Worm (Caenorhabditis elegans) whole organism, mixed stage, embryonic: ENCODE results near the gene cyd-1.

Experiments
- M03D4.4 ChIP-seq: sonication (generic microtip); optimal IDR thresholded peaks from 2 replicates; lab custom pipeline; 2017; ENCODE audit warnings: mild to moderate bottlenecking, missing genetic modification characterization, missing compliant biosample characterization
- bed-3 ChIP-seq: fragments of 200-800 bp; sonication (Bioruptor generic); optimal IDR thresholded peaks from 3 replicates; lab custom pipeline; 2018; ENCODE audit warnings: mild to moderate bottlenecking, missing genetic modification characterization, moderate library complexity, missing compliant biosample characterization
- ceh-39 ChIP-seq: fragments of 150-350 bp; optimal IDR thresholded peaks from 2 replicates; lab custom pipeline; 2014; ENCODE audit warnings: missing biosample characterization, missing genetic modification characterization
- ceh-43 ChIP-seq: fragments of 200-800 bp; sonication (Bioruptor generic); optimal IDR thresholded peaks from 2 replicates; lab custom pipeline; 2018; ENCODE audit warnings: mild to moderate bottlenecking, missing genetic modification characterization, moderate library complexity, missing compliant biosample characterization
- ceh-83 ChIP-seq: fragments of 200-800 bp; sonication (Bioruptor generic); optimal IDR thresholded peaks from 2 replicates; lab custom pipeline; 2018; ENCODE audit warnings: mild to moderate bottlenecking, missing genetic modification characterization, missing compliant biosample characterization
- ces-1 ChIP-seq: fragments of 150-350 bp; optimal IDR thresholded peaks from 2 replicates; lab custom pipeline; 2014; ENCODE audit warnings: missing biosample characterization, missing genetic modification reagents, missing genetic modification characterization
- cnd-1 ChIP-seq: fragments of 200-800 bp; sonication (Bioruptor generic); optimal IDR thresholded peaks from 2 replicates; lab custom pipeline; 2018; ENCODE audit warnings: mild to moderate bottlenecking, missing genetic modification characterization, missing compliant biosample characterization
- drap-1 ChIP-seq: fragments of 200-800 bp; sonication (Bioruptor generic); optimal IDR thresholded peaks from 3 replicates; lab custom pipeline; 2018; ENCODE audit warnings: mild to moderate bottlenecking, missing genetic modification characterization, missing compliant biosample characterization
- elt-1 ChIP-seq: sonication (generic microtip); optimal IDR thresholded peaks from 2 replicates; lab custom pipeline; 2017; ENCODE audit warnings: missing genetic modification characterization, mild to moderate bottlenecking, missing compliant biosample characterization, antibody characterized with exemption, moderate library complexity, borderline replicate concordance; ENCODE audit not compliant: insufficient read depth
- elt-3 ChIP-seq: fragments of 150-350 bp; optimal IDR thresholded peaks from 2 replicates; lab custom pipeline; 2014; ENCODE audit warnings: missing biosample characterization, missing genetic modification characterization
- flh-1 ChIP-seq: fragments of 200-800 bp; sonication (Bioruptor generic); optimal IDR thresholded peaks from 2 replicates; lab custom pipeline; 2018; ENCODE audit warnings: mild to moderate bottlenecking, missing genetic modification characterization, moderate library complexity, missing compliant biosample characterization
- hlh-1 ChIP-seq: fragments of 150-350 bp; optimal IDR thresholded peaks from 2 replicates; lab custom pipeline; 2014; ENCODE audit warnings: missing biosample characterization, missing genetic modification reagents, missing genetic modification characterization
- lin-13 ChIP-seq: fragments of 150-350 bp; optimal IDR thresholded peaks from 2 replicates; lab custom pipeline; 2014; ENCODE audit warnings: missing biosample characterization, missing genetic modification characterization
- lin-32 ChIP-seq: fragments of 200-800 bp; sonication (Bioruptor generic); optimal IDR thresholded peaks from 2 replicates; lab custom pipeline; 2018; ENCODE audit warnings: mild to moderate bottlenecking, missing genetic modification characterization, missing compliant biosample characterization
- mep-1 ChIP-seq: fragments of 150-350 bp; optimal IDR thresholded peaks from 2 replicates; lab custom pipeline; 2017; ENCODE audit warnings: missing biosample characterization, missing genetic modification reagents, missing genetic modification characterization, inconsistent platforms
- mls-2 ChIP-seq: sonication (generic microtip); optimal IDR thresholded peaks from 2 replicates; lab custom pipeline; 2016; ENCODE audit warnings: mild to moderate bottlenecking, missing genetic modification characterization, moderate library complexity, missing compliant biosample characterization
- nhr-2 ChIP-seq: fragments of 150-350 bp; optimal IDR thresholded peaks from 2 replicates; lab custom pipeline; 2014; ENCODE audit warnings: missing biosample characterization, missing genetic modification characterization
- nhr-237 ChIP-seq: fragments of 150-350 bp; optimal IDR thresholded peaks from 2 replicates; lab custom pipeline; 2014; ENCODE audit warnings: missing biosample characterization, missing genetic modification characterization
- nhr-28 ChIP-seq: fragments of 150-350 bp; optimal IDR thresholded peaks from 2 replicates; lab custom pipeline; 2014; ENCODE audit warnings: missing biosample characterization, missing genetic modification characterization
- pha-4 ChIP-seq: fragments of 150-350 bp; optimal IDR thresholded peaks from 2 replicates; lab custom pipeline; 2018; ENCODE audit warnings: missing biosample characterization, missing genetic modification reagents, missing genetic modification characterization
- sem-2 ChIP-seq: fragments of 200-800 bp; sonication (Bioruptor generic); optimal IDR thresholded peaks from 2 replicates; lab custom pipeline; 2018; ENCODE audit warnings: mild to moderate bottlenecking, missing genetic modification characterization, missing compliant biosample characterization
- sptf-1 ChIP-seq: sonication (generic microtip); optimal IDR thresholded peaks from 2 replicates; lab custom pipeline; 2017; ENCODE audit warnings: mild to moderate bottlenecking, missing genetic modification characterization, moderate library complexity, missing compliant biosample characterization
- tbx-8 ChIP-seq: fragments of 200-800 bp; sonication (Bioruptor generic); optimal IDR thresholded peaks from 2 replicates; lab custom pipeline; 2018; ENCODE audit warnings: mild to moderate bottlenecking, missing genetic modification characterization, moderate library complexity, missing compliant biosample characterization
- unc-39 ChIP-seq: fragments of 150-350 bp; optimal IDR thresholded peaks from 2 replicates; lab custom pipeline; 2014; ENCODE audit warnings: missing biosample characterization, missing genetic modification characterization
- unc-62 ChIP-seq: fragments of 150-350 bp; optimal IDR thresholded peaks from 2 replicates; lab custom pipeline; 2014; ENCODE audit warnings: missing biosample characterization, missing genetic modification reagents, missing genetic modification characterization
- zip-8 ChIP-seq: fragments of 150-350 bp; optimal IDR thresholded peaks from 2 replicates; lab custom pipeline; 2014; ENCODE audit warnings: missing biosample characterization, missing genetic modification characterization
- ztf-11 ChIP-seq: fragments of 150-350 bp; optimal IDR thresholded peaks from 2 replicates; lab custom pipeline; 2014; ENCODE audit warnings: missing biosample characterization, missing genetic modification characterization

Gene cyd-1

ce11 chrII:12984709-12985108, 4.3 kb downstream of the cyd-1 start:
- no peak for TF ChIP-seq tbx-8 (GFP tag; lab: Kevin White, UChicago)
- TF ChIP-seq cnd-1 (tag; lab: Kevin White, UChicago): peak; percentile 47
- TF ChIP-seq lin-32 (GFP tag; lab: Kevin White, UChicago): peak; percentile 90
- TF ChIP-seq zip-8 (tag; lab: Kevin White, UChicago): peak; percentile 15
- TF ChIP-seq nhr-2 (tag; lab: Kevin White, UChicago): peak; percentile 58
- TF ChIP-seq, all 35 proteins: peak for 4

ce11 chrII:12985813-12986212, 5.4 kb downstream of the cyd-1 start:
- TF ChIP-seq nhr-2 (tag; lab: Kevin White, UChicago) (peak; percentile 98), elt-1 (peak; percentile 13), cnd-1 (tag; lab: Kevin White, UChicago) (peak; percentile 40), hlh-1 (peak; percentile 60), ceh-39 (tag; lab: Kevin White, UChicago) (peak; percentile 27), flh-1 (GFP tag; lab: Kevin White, UChicago) (no peak), tbx-8 (GFP tag; lab: Kevin White, UChicago) (no peak), zip-8 (tag; lab: Kevin White, UChicago) (peak; percentile 80)

ce11 chrII:12987799-12988198, 7.4 kb downstream of the cyd-1 start:
- TF ChIP-seq lin-32 (GFP tag; lab: Kevin White, UChicago) (no peak), elt-1 (no peak), nhr-2 (tag; lab: Kevin White, UChicago) (no peak), M03D4.4 (no peak), cnd-1 (tag; lab: Kevin White, UChicago) (no peak), elt-3 (no peak), ceh-43 (no peak), lin-13 (tag; lab: Kevin White, UChicago) (no peak), drap-1 (GFP tag; lab: Kevin White, UChicago) (no peak), ces-1 (no peak), mls-2 (no peak), flh-1 (GFP tag; lab: Kevin White, UChicago) (no peak), sem-2 (GFP tag; lab: Kevin White, UChicago) (no peak), ceh-39 (tag; lab: Kevin White, UChicago) (no peak), sptf-1 (tag; lab: Kevin White, UChicago) (no peak), bed-3 (GFP tag; lab: Kevin White, UChicago) (no peak), mep-1 (tag; lab: Kevin White, UChicago) (no peak), pha-4 (tag; lab: Kevin White, UChicago) (no peak)
- TF ChIP-seq, all 35 proteins: peak for 0

- TF ChIP-seq sem-2 (GFP tag; lab: Kevin White, UChicago) (no peak), ceh-83 (no peak), unc-62 (GFP tag; lab: Kevin White, UChicago) (no peak), ceh-43 (peak; percentile 36), nhr-2 (tag; lab: Kevin White, UChicago) (peak; percentile 67), tbx-8 (GFP tag; lab: Kevin White, UChicago) (no peak), unc-39 (no peak)
These were observed 9.8 kb downstream of the cyd-1 start for ce11 chrII:12990191-12990590.

ce11 chrII:12990964-12991593, 10.7 kb downstream of the cyd-1 start:
- TF ChIP-seq lin-32 (GFP tag; lab: Kevin White, UChicago) (peak; percentile 96), nhr-237 (no peak), cnd-1 (tag; lab: Kevin White, UChicago) (peak; percentile 61), ztf-11 (tag; lab: Kevin White, UChicago) (peak; percentile 19), zip-8 (tag; lab: Kevin White, UChicago) (peak; percentile 32), lin-13 (tag; lab: Kevin White, UChicago) (no peak), mep-1 (tag; lab: Kevin White, UChicago) (no peak), nhr-28 (tag; lab: Kevin White, UChicago) (no peak), hlh-1 (peak; percentile 2), nhr-2 (tag; lab: Kevin White, UChicago) (peak; percentile 74), tbx-8 (GFP tag; lab: Kevin White, UChicago) (no peak)

ce11 chrII:12991594-12991993, 11.2 kb downstream of the cyd-1 start:
- TF ChIP-seq elt-1 (peak; percentile 3), ceh-39 (tag; lab: Kevin White, UChicago) (no peak)
